Fruit fly (Drosophila melanogaster): ENCODE measurements around the gene Pburs.

Gene Pburs

DNA sequence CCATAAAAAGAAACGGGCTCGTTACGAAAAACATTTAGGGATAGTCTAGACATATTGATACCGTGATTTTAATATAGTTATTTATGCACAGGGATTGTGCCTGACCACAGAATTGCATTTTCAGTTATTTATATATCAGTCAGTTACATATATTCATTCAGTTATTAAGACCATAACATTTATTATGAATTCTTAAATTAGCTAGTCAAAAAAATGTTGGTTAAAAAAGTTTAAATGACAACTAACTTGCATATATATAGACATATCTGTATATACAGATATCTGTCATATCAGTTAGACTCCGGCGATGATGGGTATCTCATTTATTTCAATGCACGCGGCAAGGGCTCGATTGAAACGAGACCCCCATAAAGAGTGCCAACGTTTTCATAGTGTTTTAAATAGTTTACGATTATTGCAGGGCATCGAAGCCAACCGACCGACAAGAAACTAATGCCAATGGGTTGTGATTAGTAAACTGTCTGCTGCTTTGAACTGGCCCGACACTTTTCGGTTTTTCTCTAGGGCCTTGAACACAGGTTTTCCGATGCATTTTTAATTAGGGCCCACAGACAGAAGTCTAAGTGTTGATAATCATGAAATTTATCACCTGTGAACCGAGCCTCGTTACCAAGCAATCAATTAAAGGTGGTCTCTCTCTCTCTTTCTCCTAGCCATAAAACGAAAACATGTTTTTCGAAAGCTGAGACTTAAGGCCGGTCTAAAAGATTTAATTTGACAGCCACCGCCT is 45.7 kb upstream of the Pburs start (continued):
- no peak for TF ChIP-seq cg (GFP tag; optimal IDR thresholded peaks at IDR 0.05)
- peak; percentile 70 for TF ChIP-seq CG9437 (GFP tag; optimal IDR thresholded peaks at IDR 0.05)
- TF ChIP-seq CG12236 (GFP tag; optimal IDR thresholded peaks at IDR 0.05) = peak; percentile 24
- peak; percentile 71 for TF ChIP-seq CG18599 (GFP tag; optimal IDR thresholded peaks at IDR 0.05)
- TF ChIP-seq otp (GFP tag; IDR thresholded peaks at IDR 0.05) = 0 out of 3 replicates have a peak, but pooled peaks have one; percentile 10
- TF ChIP-seq crp (GFP tag; optimal IDR thresholded peaks at IDR 0.05) = peak in 1 of 2 experiments; percentile 3
- no peak for TF ChIP-seq slbo (GFP tag; IDR thresholded peaks at IDR 0.05)
- no peak for TF ChIP-seq CG9797 (GFP tag; optimal IDR thresholded peaks at IDR 0.05)

DNA sequence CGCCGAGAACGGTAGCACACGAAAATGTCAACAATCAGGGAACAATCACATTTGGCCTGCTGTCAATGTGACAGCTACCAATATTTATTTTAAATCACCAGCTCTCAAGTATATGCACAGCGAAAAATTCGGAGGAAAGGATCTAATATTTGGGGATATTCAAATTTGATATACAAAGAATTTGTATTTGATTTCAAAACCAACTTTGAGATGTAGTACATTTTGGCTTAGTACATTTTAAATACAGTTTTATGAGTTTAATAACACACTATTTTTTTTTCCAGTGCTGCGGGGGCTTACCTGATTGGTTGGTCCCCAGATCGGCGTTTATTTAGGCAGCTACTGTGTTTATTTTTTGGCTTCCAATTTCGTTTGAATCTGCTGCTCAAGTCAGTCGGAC is 43.9 kb upstream of the Pburs start:
- TF ChIP-seq dm (GFP tag; optimal IDR thresholded peaks at IDR 0.05) (peak; percentile 54), Xrp1 (GFP tag; IDR thresholded peaks at IDR 0.05) (peak; percentile 95), Hmx (GFP tag; optimal IDR thresholded peaks at IDR 0.05) (peak; percentile 38), Nf-YB (GFP tag; optimal IDR thresholded peaks at IDR 0.05) (peak; percentile 92), Opbp (GFP tag; IDR thresholded peaks at IDR 0.05; ENCODE audit: partially characterized antibody) (no peak), wdn (GFP tag; IDR thresholded peaks at IDR 0.05) (peak; percentile 60; the same call in 1 of the 2 replicates), lbe (GFP tag; optimal IDR thresholded peaks at IDR 0.05) (peak; percentile 72), salm (tag; optimal IDR thresholded peaks at IDR 0.05) (peak; percentile 69), tup (GFP tag; optimal IDR thresholded peaks at IDR 0.05) (peak; percentile 44), HmgZ (tag; optimal IDR thresholded peaks at IDR 0.05) (peak; percentile 29), Poxn (GFP tag; IDR thresholded peaks at IDR 0.05) (no peak), eve (GFP tag; optimal IDR thresholded peaks at IDR 0.05) (peak; percentile 56 to 89), Vsx1 (GFP tag; optimal IDR thresholded peaks at IDR 0.05) (peak; percentile 50), CG2202 (tag; optimal IDR thresholded peaks at IDR 0.05) (peak; percentile 80), MBD-R2 (GFP tag; IDR thresholded peaks at IDR 0.05) (no peak; the same call in 1 of the 2 replicates), D19A (tag; optimal IDR thresholded peaks at IDR 0.05) (peak; percentile 78), CG7987 (GFP tag; optimal IDR thresholded peaks at IDR 0.05) (no peak), luna (GFP tag; optimal IDR thresholded peaks at IDR 0.05) (peak; percentile 7), CG33557 (GFP tag; optimal IDR thresholded peaks at IDR 0.05) (peak; percentile 91), CG10959 (GFP tag; IDR thresholded peaks at IDR 0.05) (peak; percentile 91), CG13424 (tag; optimal IDR thresholded peaks at IDR 0.05) (peak; percentile 82), CG4328 (GFP tag; optimal IDR thresholded peaks at IDR 0.05) (no peak), TFAM (GFP tag; optimal IDR thresholded peaks at IDR 0.05) (no peak), tna (GFP tag; IDR thresholded peaks at IDR 0.05; ENCODE audit: partially characterized antibody) (no peak), Ravus (GFP tag; IDR thresholded peaks at IDR 0.05) (peak; percentile 21; the same call in 1 of the 2 replicates), CG11247 (GFP tag; IDR thresholded peaks at IDR 0.05) (peak; percentile 57), slbo (GFP tag; IDR thresholded peaks at IDR 0.05) (peak; percentile 54), sna (GFP tag; IDR thresholded peaks at IDR 0.05; ENCODE audit: partially characterized antibody) (no peak), unpg (GFP tag; optimal IDR thresholded peaks at IDR 0.05) (peak; percentile 86), CG18599 (GFP tag; optimal IDR thresholded peaks at IDR 0.05) (peak; percentile 66), vnd (GFP tag; IDR thresholded peaks at IDR 0.05; ENCODE audit: partially characterized antibody) (no peak), CG9876 (GFP tag; optimal IDR thresholded peaks at IDR 0.05) (peak; percentile 44), CG13894 (tag; optimal IDR thresholded peaks at IDR 0.05) (no peak), chinmo (GFP tag; IDR thresholded peaks at IDR 0.05; ENCODE audit: partially characterized antibody) (no peak), Spps (tag; optimal IDR thresholded peaks at IDR 0.05) (peak; percentile 70), cas (GFP tag; IDR thresholded peaks at IDR 0.05) (no peak), CG2875 (GFP tag; optimal IDR thresholded peaks at IDR 0.05) (peak; percentile 75), ind (GFP tag; optimal IDR thresholded peaks at IDR 0.05) (peak; percentile 47), CG7372 (GFP tag; IDR thresholded peaks at IDR 0.05) (peak; percentile 50), B-H1 (GFP tag; IDR thresholded peaks at IDR 0.05) (peak; percentile 44; the same call in 2 of the 3 replicates), da (GFP tag; optimal IDR thresholded peaks at IDR 0.05) (peak; percentile 51)
